Fruit fly (Drosophila melanogaster) whole organism: ENCODE results near the gene CG33966.

Experiments
- CG8478 ChIP-seq: fragments of >200 bp; optimal IDR thresholded peaks from 2 replicates; lab custom pipeline; 2018; ENCODE audit warnings: inconsistent platforms
- Dll ChIP-seq: fragments of >200 bp; optimal IDR thresholded peaks from 2 replicates; lab custom pipeline; 2017
- EcR ChIP-seq, 2 experiments: fragments of >200 bp; optimal IDR thresholded peaks; 2 replicates each; lab custom pipeline; 2017; ENCODE audit warnings: missing biosample characterization in 2 of 2, missing genetic modification characterization in 2 of 2, missing genetic modification reagents in 2 of 2
- psq ChIP-seq: fragments of >200 bp; optimal IDR thresholded peaks from 2 replicates; lab custom pipeline; 2017

DNA sequence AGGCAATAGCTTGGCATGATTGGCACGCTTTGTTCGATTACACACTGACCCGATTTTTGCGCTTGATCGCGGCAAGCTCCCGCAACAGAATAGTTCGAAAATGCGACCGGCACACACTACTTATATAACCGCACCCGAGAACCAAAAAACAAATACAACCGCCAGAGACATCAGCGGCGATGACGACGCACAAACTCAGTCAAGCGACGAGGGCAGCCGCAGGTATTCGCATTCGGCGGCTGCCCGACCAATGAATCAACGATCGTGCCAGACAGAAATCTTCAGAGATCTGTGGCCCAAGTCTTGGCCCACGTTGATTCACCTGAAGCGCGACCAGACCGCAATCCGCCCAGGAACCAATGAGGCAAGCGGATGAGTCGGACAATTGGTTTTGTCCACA lies 4.3 kb downstream of the CG33966 start, which contains the start of gene CG9192:
- TF ChIP-seq psq (lab: Kevin White, UChicago) = no peak
- TF ChIP-seq Dll (lab: Kevin White, UChicago) = no peak
- TF ChIP-seq CG8478 = no peak
- no peak for TF ChIP-seq EcR (GFP tag; optimal IDR thresholded peaks at IDR 0.05; lab: Kevin White, UChicago)
